Worm (Caenorhabditis elegans) whole organism, mixed stage, embryonic: ENCODE results near the gene Y17G7B.22.

Experiments used
- M03D4.4 ChIP-seq: sonication (generic microtip); optimal IDR thresholded peaks from 2 replicates; lab custom pipeline; 2017; ENCODE audit warnings: mild to moderate bottlenecking, missing genetic modification characterization, missing compliant biosample characterization
- bed-3 ChIP-seq: fragments of 200-800 bp; sonication (Bioruptor generic); optimal IDR thresholded peaks from 3 replicates; lab custom pipeline; 2018; ENCODE audit warnings: mild to moderate bottlenecking, missing genetic modification characterization, moderate library complexity, missing compliant biosample characterization
- blmp-1 ChIP-seq: fragments of 150-350 bp; optimal IDR thresholded peaks from 2 replicates; lab custom pipeline; 2014; ENCODE audit warnings: missing biosample characterization, missing genetic modification characterization
- ceh-43 ChIP-seq: fragments of 200-800 bp; sonication (Bioruptor generic); optimal IDR thresholded peaks from 2 replicates; lab custom pipeline; 2018; ENCODE audit warnings: mild to moderate bottlenecking, missing genetic modification characterization, moderate library complexity, missing compliant biosample characterization
- ceh-83 ChIP-seq: fragments of 200-800 bp; sonication (Bioruptor generic); optimal IDR thresholded peaks from 2 replicates; lab custom pipeline; 2018; ENCODE audit warnings: mild to moderate bottlenecking, missing genetic modification characterization, missing compliant biosample characterization
- cnd-1 ChIP-seq: fragments of 200-800 bp; sonication (Bioruptor generic); optimal IDR thresholded peaks from 2 replicates; lab custom pipeline; 2018; ENCODE audit warnings: mild to moderate bottlenecking, missing genetic modification characterization, missing compliant biosample characterization
- drap-1 ChIP-seq: fragments of 200-800 bp; sonication (Bioruptor generic); optimal IDR thresholded peaks from 3 replicates; lab custom pipeline; 2018; ENCODE audit warnings: mild to moderate bottlenecking, missing genetic modification characterization, missing compliant biosample characterization
- elt-1 ChIP-seq: sonication (generic microtip); optimal IDR thresholded peaks from 2 replicates; lab custom pipeline; 2017; ENCODE audit warnings: missing genetic modification characterization, mild to moderate bottlenecking, missing compliant biosample characterization, antibody characterized with exemption, moderate library complexity, borderline replicate concordance; ENCODE audit not compliant: insufficient read depth
- elt-3 ChIP-seq: fragments of 150-350 bp; optimal IDR thresholded peaks from 2 replicates; lab custom pipeline; 2014; ENCODE audit warnings: missing biosample characterization, missing genetic modification characterization
- flh-1 ChIP-seq: fragments of 200-800 bp; sonication (Bioruptor generic); optimal IDR thresholded peaks from 2 replicates; lab custom pipeline; 2018; ENCODE audit warnings: mild to moderate bottlenecking, missing genetic modification characterization, moderate library complexity, missing compliant biosample characterization
- hlh-1 ChIP-seq: fragments of 150-350 bp; optimal IDR thresholded peaks from 2 replicates; lab custom pipeline; 2014; ENCODE audit warnings: missing biosample characterization, missing genetic modification reagents, missing genetic modification characterization
- lin-13 ChIP-seq: fragments of 150-350 bp; optimal IDR thresholded peaks from 2 replicates; lab custom pipeline; 2014; ENCODE audit warnings: missing biosample characterization, missing genetic modification characterization
- lin-32 ChIP-seq: fragments of 200-800 bp; sonication (Bioruptor generic); optimal IDR thresholded peaks from 2 replicates; lab custom pipeline; 2018; ENCODE audit warnings: mild to moderate bottlenecking, missing genetic modification characterization, missing compliant biosample characterization
- lsy-2 ChIP-seq: fragments of 150-350 bp; optimal IDR thresholded peaks from 2 replicates; lab custom pipeline; 2014; ENCODE audit warnings: missing biosample characterization, missing genetic modification characterization
- mab-5 ChIP-seq: fragments of 150-350 bp; optimal IDR thresholded peaks from 2 replicates; lab custom pipeline; 2014; ENCODE audit warnings: missing biosample characterization, missing genetic modification characterization
- nhr-12 ChIP-seq: fragments of 150-350 bp; optimal IDR thresholded peaks from 2 replicates; lab custom pipeline; 2014; ENCODE audit warnings: missing biosample characterization, missing genetic modification characterization
- nhr-2 ChIP-seq: fragments of 150-350 bp; optimal IDR thresholded peaks from 2 replicates; lab custom pipeline; 2014; ENCODE audit warnings: missing biosample characterization, missing genetic modification characterization
- nhr-237 ChIP-seq: fragments of 150-350 bp; optimal IDR thresholded peaks from 2 replicates; lab custom pipeline; 2014; ENCODE audit warnings: missing biosample characterization, missing genetic modification characterization
- nhr-28 ChIP-seq: fragments of 150-350 bp; optimal IDR thresholded peaks from 2 replicates; lab custom pipeline; 2014; ENCODE audit warnings: missing biosample characterization, missing genetic modification characterization
- sem-2 ChIP-seq: fragments of 200-800 bp; sonication (Bioruptor generic); optimal IDR thresholded peaks from 2 replicates; lab custom pipeline; 2018; ENCODE audit warnings: mild to moderate bottlenecking, missing genetic modification characterization, missing compliant biosample characterization
- snpc-4 ChIP-seq: fragments of 150-350 bp; optimal IDR thresholded peaks from 2 replicates; lab custom pipeline; 2014; ENCODE audit warnings: missing biosample characterization, missing genetic modification characterization
- sptf-1 ChIP-seq: sonication (generic microtip); optimal IDR thresholded peaks from 2 replicates; lab custom pipeline; 2017; ENCODE audit warnings: mild to moderate bottlenecking, missing genetic modification characterization, moderate library complexity, missing compliant biosample characterization
- tbx-8 ChIP-seq: fragments of 200-800 bp; sonication (Bioruptor generic); optimal IDR thresholded peaks from 2 replicates; lab custom pipeline; 2018; ENCODE audit warnings: mild to moderate bottlenecking, missing genetic modification characterization, moderate library complexity, missing compliant biosample characterization
- unc-120 ChIP-seq: sonication (generic microtip); optimal IDR thresholded peaks from 2 replicates; lab custom pipeline; 2017; ENCODE audit warnings: missing genetic modification characterization, missing compliant biosample characterization; ENCODE audit not compliant: poor library complexity, severe bottlenecking
- unc-39 ChIP-seq: fragments of 150-350 bp; optimal IDR thresholded peaks from 2 replicates; lab custom pipeline; 2014; ENCODE audit warnings: missing biosample characterization, missing genetic modification characterization
- unc-62 ChIP-seq: fragments of 150-350 bp; optimal IDR thresholded peaks from 2 replicates; lab custom pipeline; 2014; ENCODE audit warnings: missing biosample characterization, missing genetic modification reagents, missing genetic modification characterization
- zip-8 ChIP-seq: fragments of 150-350 bp; optimal IDR thresholded peaks from 2 replicates; lab custom pipeline; 2014; ENCODE audit warnings: missing biosample characterization, missing genetic modification characterization
- ztf-11 ChIP-seq: fragments of 150-350 bp; optimal IDR thresholded peaks from 2 replicates; lab custom pipeline; 2014; ENCODE audit warnings: missing biosample characterization, missing genetic modification characterization

The Y17G7B.22 gene

DNA sequence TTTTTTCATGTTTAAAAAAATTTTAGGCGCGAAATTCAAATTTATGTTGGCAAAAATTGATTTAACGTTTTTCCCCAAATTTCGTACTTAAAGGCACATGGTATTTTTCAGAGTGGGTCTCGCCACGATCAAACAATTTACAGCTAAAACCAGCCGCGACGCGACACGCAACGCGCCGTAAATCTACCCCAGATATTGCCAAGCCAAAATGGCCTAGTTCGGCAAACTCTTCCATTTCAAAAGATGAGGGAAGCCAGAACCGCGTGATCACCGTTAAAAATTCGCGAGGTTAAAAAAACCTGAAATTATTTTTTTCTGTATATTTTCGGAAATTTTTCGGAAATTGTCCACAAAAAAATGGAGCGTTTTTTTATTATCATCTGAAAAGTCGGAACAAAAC, 8.0 kb upstream of the Y17G7B.22 start:
- TF ChIP-seq tbx-8 (GFP tag; lab: Kevin White, UChicago) (no peak), nhr-12 (tag; lab: Kevin White, UChicago) (no peak), nhr-28 (tag; lab: Kevin White, UChicago) (no peak), unc-62 (no peak), nhr-237 (tag; lab: Kevin White, UChicago) (no peak), bed-3 (GFP tag; lab: Kevin White, UChicago) (no peak), elt-3 (tag; lab: Kevin White, UChicago) (no peak), lsy-2 (tag; lab: Kevin White, UChicago) (no peak), lin-13 (no peak), snpc-4 (no peak), blmp-1 (tag; lab: Kevin White, UChicago) (no peak), zip-8 (no peak), ceh-83 (GFP tag; lab: Kevin White, UChicago) (no peak), ztf-11 (tag; lab: Kevin White, UChicago) (no peak), sem-2 (GFP tag; lab: Kevin White, UChicago) (no peak), cnd-1 (tag; lab: Kevin White, UChicago) (no peak)
- TF ChIP-seq, all 35 proteins: peak for 0

DNA sequence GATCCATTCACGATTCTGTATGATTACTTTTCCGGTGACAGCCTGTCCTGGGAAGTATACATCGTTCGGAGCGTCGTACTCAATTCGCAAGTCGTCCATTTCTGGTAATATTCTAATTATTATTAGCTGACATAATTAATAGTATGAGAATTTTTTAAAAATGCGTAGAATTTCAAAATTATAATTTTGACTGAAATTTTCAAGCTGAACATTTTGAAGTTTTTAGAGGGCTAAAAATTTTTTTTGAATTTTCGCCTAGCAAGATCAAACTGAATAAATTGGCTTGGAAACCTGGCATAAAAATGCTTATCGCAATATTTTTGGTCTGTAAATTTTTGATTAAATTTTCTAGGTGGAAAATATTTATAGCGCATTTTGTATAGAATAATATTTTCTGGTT, 5.3 kb upstream of the Y17G7B.22 start, which contains the start of gene arrd-7:
arrd-7 (minus strand) TSS at position 101 of the 400 bp plus-strand sequence.
- TF ChIP-seq snpc-4 = no peak
- TF ChIP-seq sem-2 (GFP tag; lab: Kevin White, UChicago) = no peak
- TF ChIP-seq flh-1 (GFP tag; lab: Kevin White, UChicago) = no peak
- TF ChIP-seq elt-1 (tag; lab: Kevin White, UChicago) = no peak
- TF ChIP-seq lin-32 (GFP tag; lab: Kevin White, UChicago) = no peak
- TF ChIP-seq nhr-28 (tag; lab: Kevin White, UChicago) = no peak
- no peak for TF ChIP-seq mab-5 (tag; lab: Kevin White, UChicago)
- TF ChIP-seq M03D4.4 (tag; lab: Kevin White, UChicago) = no peak

- no peak for TF ChIP-seq ztf-11 (tag; lab: Kevin White, UChicago)
- TF ChIP-seq lin-13 = no peak
- no peak for TF ChIP-seq unc-39 (tag; lab: Kevin White, UChicago)
- TF ChIP-seq M03D4.4 (tag; lab: Kevin White, UChicago) = no peak
- TF ChIP-seq unc-62 = no peak
- no peak for TF ChIP-seq flh-1 (GFP tag; lab: Kevin White, UChicago)
- no peak for TF ChIP-seq bed-3 (GFP tag; lab: Kevin White, UChicago)
- no peak for TF ChIP-seq blmp-1 (tag; lab: Kevin White, UChicago)
- no peak for TF ChIP-seq drap-1 (GFP tag; lab: Kevin White, UChicago)
- no peak for TF ChIP-seq sptf-1
- no peak for TF ChIP-seq nhr-237 (tag; lab: Kevin White, UChicago)
- TF ChIP-seq tbx-8 (GFP tag; lab: Kevin White, UChicago) = no peak
- no peak for TF ChIP-seq ceh-43 (GFP tag; lab: Kevin White, UChicago)
- TF ChIP-seq hlh-1 (tag; lab: Kevin White, UChicago) = no peak
- TF ChIP-seq cnd-1 (tag; lab: Kevin White, UChicago) = no peak
- no peak for TF ChIP-seq unc-120 (tag; lab: Kevin White, UChicago)
- TF ChIP-seq mab-5 (tag; lab: Kevin White, UChicago) = no peak
- no peak for TF ChIP-seq nhr-2
Measured at ce11 chrII:12063076-12063475, 4.8 kb upstream of the Y17G7B.22 start.

- TF ChIP-seq ceh-83 (GFP tag; lab: Kevin White, UChicago) = no peak
- TF ChIP-seq, all 35 proteins: peak for 0
Measured at ce11 chrII:12064680-12065135, 3.1 kb upstream of the Y17G7B.22 start, which contains the start of gene arrd-8. Gene arrd-8 (plus strand): TSS chrII:12065085.

DNA sequence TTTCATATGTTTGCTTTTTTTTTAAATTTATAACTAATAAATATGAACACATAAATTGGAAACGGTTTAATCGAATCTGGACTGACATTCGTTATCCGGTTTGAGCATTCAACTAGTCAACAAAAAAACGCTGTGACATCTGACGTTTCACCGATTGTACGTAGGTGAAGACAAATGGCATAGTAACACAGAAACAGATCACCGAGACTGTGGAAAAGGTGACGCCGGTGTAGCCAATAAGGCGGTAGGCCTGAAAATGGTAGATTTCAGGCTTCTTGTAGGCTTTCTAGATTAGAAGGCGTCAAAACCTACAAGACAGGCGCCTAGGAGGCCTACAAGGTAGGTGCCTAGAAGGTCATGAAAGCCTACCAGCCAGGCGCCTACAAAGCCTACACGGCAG, 3.4 kb downstream of the Y17G7B.22 start:
- no peak for TF ChIP-seq mab-5 (tag; lab: Kevin White, UChicago)
- no peak for TF ChIP-seq zip-8

DNA sequence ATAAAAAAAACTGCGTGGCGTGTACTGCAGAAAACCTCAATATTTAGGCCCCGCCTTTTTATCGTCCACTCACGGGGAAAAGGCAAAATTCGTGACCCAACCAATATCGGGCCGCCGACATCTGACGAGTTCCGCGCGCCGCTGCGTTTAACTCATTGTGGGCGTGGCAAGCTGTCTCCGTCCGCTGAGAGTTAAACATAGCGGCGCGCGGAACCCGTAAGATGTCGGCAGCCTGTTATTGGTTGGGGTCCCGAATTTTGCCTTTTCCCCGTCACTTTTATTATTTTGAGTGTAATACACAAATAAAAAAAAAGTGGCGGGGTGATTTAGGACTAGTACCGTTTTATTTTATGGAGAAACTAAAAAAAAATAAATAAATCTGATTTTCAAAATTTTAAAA, 8.5 kb downstream of the Y17G7B.22 start:
- TF ChIP-seq ceh-43 (GFP tag; lab: Kevin White, UChicago) (no peak), unc-62 (no peak), elt-3 (tag; lab: Kevin White, UChicago) (no peak), bed-3 (GFP tag; lab: Kevin White, UChicago) (no peak), hlh-1 (tag; lab: Kevin White, UChicago) (no peak), unc-39 (tag; lab: Kevin White, UChicago) (no peak), flh-1 (GFP tag; lab: Kevin White, UChicago) (no peak), nhr-2 (no peak)
